Worm (Caenorhabditis elegans) whole organism, dauer: ENCODE data around the gene C06A1.3.

ENCODE experiments used
- unc-62 ChIP-seq: sonication (generic microtip); optimal IDR thresholded peaks from 2 replicates; lab custom pipeline; 2017; ENCODE audit warnings: missing biosample characterization, missing genetic modification reagents, missing genetic modification characterization

Gene C06A1.3

ce11 chrII:10587742-10588141 lies 15.7 kb downstream of the C06A1.3 start, which contains the start of gene crn-3:
Gene crn-3 (plus strand): TSS chrII:10588042.
- TF ChIP-seq unc-62, result no peak

DNA sequence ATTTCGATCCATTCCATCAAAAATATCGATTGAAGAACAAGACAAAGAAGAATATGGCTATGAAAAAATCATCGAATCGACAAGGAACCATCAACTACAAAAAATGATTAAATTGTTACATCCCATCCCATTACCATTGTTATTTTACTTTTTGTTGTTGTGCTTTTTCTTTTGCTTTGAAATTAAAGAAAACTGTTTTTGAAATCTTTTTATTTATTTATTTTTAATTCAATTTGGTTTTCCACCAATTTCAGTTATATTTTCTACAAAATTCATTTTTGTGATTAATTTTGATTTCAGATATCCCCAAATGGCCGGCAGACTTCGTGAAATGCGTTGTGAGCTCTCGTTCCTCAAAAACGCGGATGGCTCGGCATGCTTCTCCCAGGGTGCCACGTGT lies 20.4 kb downstream of the C06A1.3 start, which contains the start of gene crn-5:
Gene crn-5, plus strand, starts transcription at position 301 of the 400 bp plus-strand sequence.
- no peak for TF ChIP-seq unc-62

DNA sequence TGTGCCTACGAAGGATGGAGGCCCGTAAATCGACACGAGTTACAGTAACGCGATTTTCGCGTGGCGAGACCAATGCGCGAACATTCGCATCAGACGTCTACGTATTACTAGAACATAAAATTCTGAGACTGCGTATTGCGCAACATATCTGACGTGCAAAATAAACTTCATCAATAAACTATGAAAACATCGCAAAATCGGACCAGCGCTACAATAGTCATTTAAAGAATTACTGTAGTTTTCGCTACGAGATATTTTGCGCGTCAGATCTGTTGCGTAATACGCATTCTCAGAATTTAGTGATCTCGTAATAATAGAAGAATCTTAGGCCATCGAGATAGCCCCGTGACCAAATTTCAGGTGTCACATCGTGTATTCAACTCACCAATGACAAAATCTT lies 22.2 kb downstream of the C06A1.3 start:
- no peak for TF ChIP-seq unc-62

DNA sequence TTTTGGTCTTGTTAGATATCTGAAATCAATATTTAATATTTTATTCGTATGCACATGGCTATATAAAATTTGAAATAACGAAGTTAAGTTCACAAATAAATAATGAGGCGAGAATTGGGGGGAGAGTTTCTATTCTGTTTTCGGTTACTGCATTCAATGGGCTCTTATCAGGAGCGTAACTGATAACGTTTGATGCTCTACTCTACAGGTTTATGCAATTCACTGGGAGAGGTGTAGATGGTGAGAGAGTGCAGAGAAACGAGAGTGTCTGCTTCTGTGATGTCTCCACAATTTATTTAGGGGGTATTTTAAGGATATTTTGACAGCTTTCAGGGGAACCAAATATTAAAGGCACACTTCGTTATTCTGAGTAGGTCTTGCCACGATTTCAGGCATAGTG lies 22.7 kb downstream of the C06A1.3 start, which contains the start of gene C14A4.6:
Gene C14A4.6, minus strand, starts transcription at position 19 of the 400 bp plus-strand sequence.
- no peak for TF ChIP-seq unc-62

DNA sequence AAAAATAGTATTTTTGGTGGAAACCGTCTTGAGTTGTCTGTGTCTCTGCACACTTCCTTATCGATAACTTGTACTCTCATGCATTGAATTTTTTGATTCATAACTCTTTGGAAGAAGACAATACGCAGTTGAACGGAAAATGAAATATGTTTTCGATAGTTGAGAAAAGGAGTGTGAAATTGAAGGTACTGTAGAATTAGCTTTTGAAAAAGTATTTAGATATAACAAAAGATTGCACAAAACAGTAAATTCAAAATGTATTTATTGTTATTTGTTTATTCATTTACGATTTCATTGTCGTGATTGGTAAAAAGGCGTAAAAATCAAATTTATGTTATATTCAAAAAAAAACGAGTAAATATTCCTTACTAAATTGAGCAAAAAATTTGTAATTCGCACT lies 24.4 kb downstream of the C06A1.3 start, which contains the start of gene C14A4.7:
Gene C14A4.7, minus strand, starts transcription at position 101 of the 400 bp plus-strand sequence.
- TF ChIP-seq unc-62, result no peak

ce11 chrII:10598039-10598438 lies 26.0 kb downstream of the C06A1.3 start, which contains the start of gene C14A4.8:
Gene C14A4.8 (minus strand): TSS chrII:10598139.
- no peak for TF ChIP-seq unc-62

ce11 chrII:10598970-10599369 lies 26.9 kb downstream of the C06A1.3 start, which contains the start of gene C14A4.9:
Gene C14A4.9 (plus strand): TSS chrII:10599337.
- no peak for TF ChIP-seq unc-62

DNA sequence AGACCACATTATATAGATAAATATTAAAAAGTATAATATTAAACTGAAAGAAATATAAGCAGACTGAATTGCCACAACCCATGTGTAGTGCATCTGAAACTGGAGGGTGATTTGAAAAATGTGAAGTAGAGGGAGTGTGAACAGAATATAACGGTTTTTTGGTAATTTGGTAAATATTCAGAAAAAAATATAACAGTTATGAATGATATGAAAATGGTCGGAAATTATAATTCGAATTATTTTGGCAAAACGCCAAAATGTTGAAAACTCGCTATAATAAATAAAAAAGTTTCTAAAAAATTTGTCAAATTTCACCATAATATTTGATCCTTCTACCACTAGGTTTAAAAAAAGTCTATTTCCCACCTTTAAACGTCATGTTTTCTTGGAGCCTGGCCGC lies 30.1 kb downstream of the C06A1.3 start, which contains the start of gene srv-2:
Gene srv-2, minus strand, starts transcription at position 101 of the 400 bp plus-strand sequence.
- TF ChIP-seq unc-62, result no peak

- no peak for TF ChIP-seq unc-62
Measured at ce11 chrII:10603560-10603959, 31.5 kb downstream of the C06A1.3 start.

DNA sequence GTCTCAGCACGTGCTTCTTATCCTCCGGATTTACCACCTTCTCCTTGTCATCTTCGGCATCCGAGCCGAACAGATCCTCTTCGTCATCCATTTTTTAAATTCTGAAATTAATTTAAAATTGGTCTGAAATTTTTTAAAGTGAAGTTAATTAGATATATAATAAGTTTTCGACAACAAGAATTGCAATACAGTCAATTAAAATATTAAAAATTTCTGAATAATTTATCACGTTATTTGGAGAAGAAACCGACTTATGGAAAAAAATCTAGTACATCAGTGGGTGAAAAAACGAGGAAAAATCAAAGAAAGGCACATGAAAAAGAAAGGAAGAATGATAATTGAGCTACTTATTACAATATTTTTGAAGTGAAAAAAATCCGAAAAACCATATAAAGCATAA lies 33.4 kb downstream of the C06A1.3 start, which contains the start of gene taf-13:
Gene taf-13, minus strand, starts transcription at position 101 of the 400 bp plus-strand sequence.
- TF ChIP-seq unc-62, result no peak

ce11 chrII:10607238-10607961 lies 35.3 kb downstream of the C06A1.3 start, which contains the start of gene ccm-3:
Gene ccm-3 (minus strand): TSS chrII:10607275.
- no peak for TF ChIP-seq unc-62

ce11 chrII:10608821-10609220 lies 36.8 kb downstream of the C06A1.3 start:
- TF ChIP-seq unc-62, result no peak

- TF ChIP-seq unc-62, result no peak
Measured at ce11 chrII:10612743-10613142, 40.7 kb downstream of the C06A1.3 start, which contains the start of gene C14A4.12. Gene C14A4.12 (plus strand): TSS chrII:10613043.

DNA sequence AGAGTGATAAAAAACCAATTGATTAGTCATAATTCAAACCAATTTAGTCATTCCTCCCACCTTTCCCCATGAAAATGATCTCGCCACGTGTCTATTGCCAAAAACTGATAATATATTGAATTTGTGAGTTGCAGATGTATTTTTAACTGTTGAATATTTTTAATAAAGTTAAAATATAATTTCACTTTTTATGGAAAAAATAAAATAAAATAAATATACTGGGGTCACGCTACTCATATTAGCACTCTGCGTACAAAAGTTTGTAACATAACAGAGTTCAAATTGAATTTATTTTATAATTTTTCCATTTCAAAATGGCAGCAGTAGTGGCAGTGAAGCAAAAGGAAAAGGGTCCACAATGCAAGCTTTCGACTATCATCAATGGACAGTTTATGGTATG lies 46.1 kb downstream of the C06A1.3 start, which contains the start of gene C14A4.13:
Gene C14A4.13, plus strand, starts transcription at position 301 of the 400 bp plus-strand sequence.
- TF ChIP-seq unc-62, result no peak

DNA sequence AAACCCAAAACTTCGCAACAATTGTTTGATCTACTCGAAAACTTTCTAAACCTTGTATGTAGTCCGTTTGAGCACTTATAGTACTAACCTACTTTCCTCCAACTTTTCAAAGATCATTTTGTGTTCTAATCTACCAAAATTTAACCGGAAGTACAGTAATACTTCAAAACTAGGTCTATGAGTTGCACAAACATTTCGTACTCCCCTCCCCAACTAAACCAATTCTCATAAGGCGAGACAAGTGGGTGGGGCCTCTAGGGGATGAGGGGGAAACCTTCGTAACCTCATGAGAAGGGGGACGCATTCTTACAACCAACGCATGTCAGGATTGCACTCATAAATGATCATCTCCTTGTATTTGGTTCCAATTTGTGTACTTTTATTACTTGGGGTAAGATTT lies 49.9 kb downstream of the C06A1.3 start, which contains the start of gene cutl-9:
Gene cutl-9, plus strand, starts transcription at position 301 of the 400 bp plus-strand sequence.
- TF ChIP-seq unc-62, result no peak
